Worm (Caenorhabditis elegans) whole organism, L4 larva: ENCODE results near the gene cpg-24.

ENCODE experiments used
- F44E2.7 ChIP-seq: fragments of 200-800 bp; sonication (Bioruptor generic); IDR thresholded peaks from 2 replicates; pipeline ENCODE4 v2.1.2; 2022; ENCODE audit warnings: missing genetic modification characterization, missing compliant biosample characterization
- T20F7.1 ChIP-seq: fragments of 200-800 bp; sonication (Bioruptor generic); optimal IDR thresholded peaks from 2 replicates; lab custom pipeline; 2018; ENCODE audit warnings: mild to moderate bottlenecking, missing genetic modification characterization, missing compliant biosample characterization
- Y48G9A.11 ChIP-seq: fragments of 200-800 bp; sonication (Bioruptor generic); IDR thresholded peaks from 2 replicates; pipeline ENCODE4 v1.3.6; 2022; ENCODE audit warnings: missing genetic modification reagents, missing genetic modification characterization, missing compliant biosample characterization
- ZK337.2 ChIP-seq: fragments of 200-800 bp; sonication (Bioruptor generic); IDR thresholded peaks from 2 replicates; pipeline ENCODE4 v1.3.6; 2022; ENCODE audit warnings: missing genetic modification reagents, missing genetic modification characterization, missing compliant biosample characterization
- aha-1 ChIP-seq: fragments of 150-350 bp; peaks from one replicate; lab custom pipeline; 2014; ENCODE audit warnings: missing biosample characterization, missing genetic modification characterization
- attf-4 ChIP-seq: sonication (generic microtip); optimal IDR thresholded peaks from 3 replicates; lab custom pipeline; 2017; ENCODE audit warnings: missing biosample characterization, missing genetic modification characterization
- ces-1 ChIP-seq: fragments of 150-350 bp; sonication (generic microtip); optimal IDR thresholded peaks from 4 replicates; lab custom pipeline; 2014; ENCODE audit warnings: missing biosample characterization, missing genetic modification reagents, missing genetic modification characterization
- ctbp-1 ChIP-seq: fragments of 200-800 bp; sonication (Bioruptor generic); IDR thresholded peaks from 2 replicates; pipeline ENCODE4 v1.3.6; 2022; ENCODE audit warnings: missing genetic modification reagents, missing genetic modification characterization, missing compliant biosample characterization
- daf-16 ChIP-seq, 3 experiments: sonication (generic microtip); optimal IDR thresholded peaks; 2 replicates each; lab custom pipeline; 2016 to 2017; ENCODE audit warnings: missing genetic modification characterization in 3 of 3, missing genetic modification reagents in 3 of 3, mild to moderate bottlenecking in 2 of 3, missing compliant biosample characterization in 2 of 3, missing biosample characterization in 1 of 3, moderate library complexity in 1 of 3
- daf-19 ChIP-seq: fragments of 200-800 bp; sonication (Bioruptor generic); conservative IDR thresholded peaks from 2 replicates; pipeline ENCODE4 v1.3.6; 2022; ENCODE audit warnings: missing genetic modification characterization, missing compliant biosample characterization
- dmd-6 ChIP-seq: fragments of 200-800 bp; sonication (Bioruptor generic); IDR thresholded peaks from 2 replicates; pipeline ENCODE4 v1.3.6; 2022; ENCODE audit warnings: missing genetic modification reagents, missing genetic modification characterization, missing compliant biosample characterization
- dve-1 ChIP-seq: sonication (generic microtip); optimal IDR thresholded peaks from 2 replicates; lab custom pipeline; 2017; ENCODE audit warnings: antibody characterized with exemption, mild to moderate bottlenecking, missing genetic modification characterization, missing compliant biosample characterization; ENCODE audit not compliant: insufficient read depth
- fos-1 ChIP-seq: fragments of 150-350 bp; optimal IDR thresholded peaks from 2 replicates; lab custom pipeline; 2014; ENCODE audit warnings: missing biosample characterization, missing genetic modification characterization
- gei-8 ChIP-seq: fragments of 200-800 bp; sonication (Bioruptor generic); optimal IDR thresholded peaks from 2 replicates; lab custom pipeline; 2018; ENCODE audit warnings: mild to moderate bottlenecking, missing genetic modification characterization, missing compliant biosample characterization
- hlh-11 ChIP-seq: fragments of 200-800 bp; sonication (Bioruptor generic); optimal IDR thresholded peaks from 2 replicates; lab custom pipeline; 2018; ENCODE audit warnings: mild to moderate bottlenecking, missing genetic modification characterization, missing compliant biosample characterization
- hlh-30 ChIP-seq: sonication (generic microtip); optimal IDR thresholded peaks from 2 replicates; lab custom pipeline; 2017; ENCODE audit warnings: antibody characterized with exemption, mild to moderate bottlenecking, missing genetic modification characterization, missing compliant biosample characterization; ENCODE audit not compliant: insufficient read depth
- hmg-1.1 ChIP-seq: fragments of 200-800 bp; sonication (Bioruptor generic); IDR thresholded peaks from 2 replicates; pipeline ENCODE4 v1.3.6; 2022; ENCODE audit warnings: missing genetic modification reagents, missing genetic modification characterization, missing compliant biosample characterization
- jun-1 ChIP-seq: fragments of 150-350 bp; optimal IDR thresholded peaks from 2 replicates; lab custom pipeline; 2014; ENCODE audit warnings: missing biosample characterization, missing genetic modification reagents, missing genetic modification characterization
- lin-13 ChIP-seq: fragments of 150-350 bp; optimal IDR thresholded peaks from 2 replicates; lab custom pipeline; 2014; ENCODE audit warnings: missing biosample characterization, missing genetic modification reagents, missing genetic modification characterization
- lsy-2 ChIP-seq, 2 experiments: fragments of 150-350 bp in 1 of 2; sonication (generic microtip) in 1 of 2; optimal IDR thresholded peaks; 2 replicates each; lab custom pipeline; 2014 to 2017; ENCODE audit warnings: missing biosample characterization in 2 of 2, missing genetic modification characterization in 2 of 2
- mdl-1 ChIP-seq, 2 experiments: fragments of 150-350 bp in 1 of 2; sonication (generic microtip) in 1 of 2; optimal IDR thresholded peaks; 2 replicates each; lab custom pipeline; 2014 to 2017; ENCODE audit warnings: missing biosample characterization in 2 of 2, missing genetic modification characterization in 2 of 2
- mdt-29 ChIP-seq: fragments of 200-800 bp; sonication (Bioruptor generic); IDR thresholded peaks from 2 replicates; pipeline ENCODE4 v1.3.6; 2022; ENCODE audit warnings: missing genetic modification reagents, missing genetic modification characterization, missing compliant biosample characterization
- mep-1 ChIP-seq: fragments of 150-350 bp; sonication (generic microtip); optimal IDR thresholded peaks from 3 replicates; lab custom pipeline; 2014; ENCODE audit warnings: missing biosample characterization, missing genetic modification characterization
- mes-2 ChIP-seq: sonication (generic microtip); optimal IDR thresholded peaks from 2 replicates; lab custom pipeline; 2016; ENCODE audit warnings: missing genotype, mild to moderate bottlenecking, missing genetic modification characterization, missing compliant biosample characterization; ENCODE audit not compliant: poor library complexity, severe bottlenecking
- mxl-2 ChIP-seq: fragments of 200-800 bp; sonication (Bioruptor generic); conservative IDR thresholded peaks from 2 replicates; pipeline ENCODE4 v1.3.6; 2022; ENCODE audit warnings: missing genetic modification reagents, missing genetic modification characterization, missing compliant biosample characterization
- mxl-3 ChIP-seq: fragments of 200-800 bp; sonication (Bioruptor generic); optimal IDR thresholded peaks from 2 replicates; lab custom pipeline; 2018; ENCODE audit warnings: mild to moderate bottlenecking, missing genetic modification characterization, missing compliant biosample characterization
- nhr-10 ChIP-seq: fragments of 150-350 bp; optimal IDR thresholded peaks from 2 replicates; lab custom pipeline; 2014; ENCODE audit warnings: missing biosample characterization, missing genetic modification characterization
- nhr-237 ChIP-seq: sonication (generic microtip); optimal IDR thresholded peaks from 2 replicates; lab custom pipeline; 2017; ENCODE audit warnings: missing biosample characterization, missing genetic modification characterization
- nhr-28 ChIP-seq: fragments of 150-350 bp; optimal IDR thresholded peaks from 2 replicates; lab custom pipeline; 2014; ENCODE audit warnings: missing biosample characterization, missing genetic modification characterization
- nhr-77 ChIP-seq: fragments of 150-350 bp; optimal IDR thresholded peaks from 2 replicates; lab custom pipeline; 2014; ENCODE audit warnings: missing biosample characterization, missing genetic modification characterization
- rbr-2 ChIP-seq: sonication (generic microtip); optimal IDR thresholded peaks from 2 replicates; lab custom pipeline; 2016; ENCODE audit warnings: missing genotype, missing genetic modification characterization, missing compliant biosample characterization
- sdz-12 ChIP-seq: fragments of 200-800 bp; sonication (Bioruptor generic); optimal IDR thresholded peaks from 2 replicates; lab custom pipeline; 2018; ENCODE audit warnings: mild to moderate bottlenecking, missing genetic modification characterization, missing compliant biosample characterization
- spr-1 ChIP-seq: sonication (generic microtip); optimal IDR thresholded peaks from 2 replicates; lab custom pipeline; 2016; ENCODE audit warnings: mild to moderate bottlenecking, missing genetic modification characterization, missing compliant biosample characterization
- spr-3 ChIP-seq: fragments of 200-800 bp; sonication (Bioruptor generic); optimal IDR thresholded peaks from 2 replicates; lab custom pipeline; 2018; ENCODE audit warnings: mild to moderate bottlenecking, missing genetic modification characterization, missing compliant biosample characterization
- zfp-3 ChIP-seq: fragments of 200-800 bp; sonication (Bioruptor generic); conservative IDR thresholded peaks from 2 replicates; pipeline ENCODE4 v1.3.6; 2022; ENCODE audit warnings: missing genetic modification reagents, missing genetic modification characterization, missing compliant biosample characterization

Gene cpg-24

ce11 chrIV:1649794-1650193, 18.0 kb downstream of the cpg-24 start (continued):
- peak; percentile 55 for TF ChIP-seq dve-1 (tag; lab: Kevin White, UChicago)
- TF ChIP-seq nhr-237 (tag; lab: Kevin White, UChicago) = no peak
- TF ChIP-seq hlh-30 = peak; percentile 79

- TF ChIP-seq ctbp-1 (GFP tag; lab: Robert Waterston, UW) (no peak), aha-1 (tag; lab: Kevin White, UChicago) (no peak), gei-8 (GFP tag; lab: Kevin White, UChicago) (no peak), sdz-12 (GFP tag; lab: Kevin White, UChicago) (no peak), zfp-3 (GFP tag; lab: Robert Waterston, UW) (no peak), daf-19 (GFP tag; lab: Robert Waterston, UW) (no peak), hmg-1.1 (GFP tag; lab: Robert Waterston, UW) (0 out of 2 replicates have a peak, but pooled peaks have one; percentile 26), dmd-6 (GFP tag; lab: Robert Waterston, UW) (peak; percentile 73), T20F7.1 (GFP tag; lab: Kevin White, UChicago) (peak; percentile 67), lsy-2 (tag; optimal IDR thresholded peaks at IDR 0.05; lab: Kevin White, UChicago) (peak in 1 of 2 experiments; percentile 51), ZK337.2 (no peak), nhr-77 (tag; lab: Kevin White, UChicago) (peak; percentile 57), nhr-10 (peak; percentile 20), Y48G9A.11 (no peak), hlh-11 (tag; lab: Kevin White, UChicago) (peak; percentile 70), spr-1 (no peak), rbr-2 (tag; lab: Kevin White, UChicago) (no peak), mdl-1 (tag; optimal IDR thresholded peaks at IDR 0.05; lab: Kevin White, UChicago) (peak; percentile 9 to 75), ces-1 (GFP tag; lab: Kevin White, UChicago) (no peak), mes-2 (tag; lab: Kevin White, UChicago) (peak; percentile 50), jun-1 (tag; lab: Kevin White, UChicago) (peak; percentile 3), dve-1 (tag; lab: Kevin White, UChicago) (peak; percentile 65), fos-1 (tag; lab: Kevin White, UChicago) (no peak), mxl-3 (GFP tag; lab: Kevin White, UChicago) (peak; percentile 66), F44E2.7 (GFP tag; lab: Robert Waterston, UW) (no peak), hlh-30 (peak; percentile 68), spr-3 (GFP tag; lab: Kevin White, UChicago) (no peak), mxl-2 (GFP tag; lab: Robert Waterston, UW) (no peak), nhr-28 (peak; percentile 87), mep-1 (peak; percentile 66)
Observed at ce11 chrIV:1655312-1655711, 23.6 kb downstream of the cpg-24 start.

ce11 chrIV:1657069-1657468, 25.3 kb downstream of the cpg-24 start:
- TF ChIP-seq jun-1 (tag; lab: Kevin White, UChicago) = no peak
- TF ChIP-seq dve-1 (tag; lab: Kevin White, UChicago) = no peak
- no peak for TF ChIP-seq mdt-29 (GFP tag; lab: Robert Waterston, UW)
- TF ChIP-seq attf-4 (tag; lab: Kevin White, UChicago) = no peak
- TF ChIP-seq hmg-1.1 (GFP tag; lab: Robert Waterston, UW) = peak; percentile 37; the same call in 1 of the 2 replicates
- peak; percentile 11 for TF ChIP-seq aha-1 (tag; lab: Kevin White, UChicago)
- TF ChIP-seq hlh-30 = peak; percentile 74
- peak; percentile 62 for TF ChIP-seq mes-2 (tag; lab: Kevin White, UChicago)
- TF ChIP-seq mep-1 = peak; percentile 22
- peak in 1 of 2 experiments; percentile 14 for TF ChIP-seq mdl-1 (tag; optimal IDR thresholded peaks at IDR 0.05; lab: Kevin White, UChicago)
- TF ChIP-seq ctbp-1 (GFP tag; lab: Robert Waterston, UW) = no peak
- no peak for TF ChIP-seq lin-13 (GFP tag; lab: Kevin White, UChicago)
- TF ChIP-seq daf-16 (GFP tag; optimal IDR thresholded peaks at IDR 0.05; lab: Kevin White, UChicago) = no peak
- peak; percentile 30 for TF ChIP-seq daf-16 (tag; optimal IDR thresholded peaks at IDR 0.05; lab: Kevin White, UChicago)
- peak; percentile 40 for TF ChIP-seq hlh-11 (tag; lab: Kevin White, UChicago)
- TF ChIP-seq mxl-3 (GFP tag; lab: Kevin White, UChicago) = peak; percentile 64
